Fruit fly (Drosophila melanogaster) whole organism, embryonic: ENCODE results near the gene CG15923.

ENCODE experiments used
- Awh ChIP-seq: fragments of 200-800 bp; sonication (Bioruptor generic); IDR thresholded peaks from 2 replicates; pipeline ENCODE4, ENCODE4 v1.3.6; 2022; ENCODE audit warnings: missing biosample characterization, missing genetic modification characterization
- BtbVII ChIP-seq: fragments of 200-800 bp; sonication (Bioruptor generic); optimal IDR thresholded peaks from 3 replicates; lab custom pipeline; 2017; ENCODE audit warnings: missing biosample characterization, mild to moderate bottlenecking, missing genetic modification characterization
- CG10321 ChIP-seq: fragments of 200-800 bp; sonication (Bioruptor generic); IDR thresholded peaks from 2 replicates; pipeline ENCODE4 v1.3.6; 2022; ENCODE audit warnings: missing biosample characterization, missing genetic modification characterization
- CG10462 ChIP-seq: fragments of 200-800 bp; sonication (Bioruptor generic); optimal IDR thresholded peaks from 2 replicates; lab custom pipeline; 2016; ENCODE audit warnings: missing biosample characterization, missing genetic modification characterization
- CG11093 ChIP-seq: fragments of 200-800 bp; sonication (Bioruptor generic); IDR thresholded peaks from 3 replicates; pipeline ENCODE4 v1.3.6; 2022; ENCODE audit warnings: missing biosample characterization, missing genetic modification characterization
- CG11456 ChIP-seq: fragments of 200-800 bp; sonication (Bioruptor generic); IDR thresholded peaks from 3 replicates; pipeline ENCODE4 v1.3.6; 2022; ENCODE audit warnings: missing biosample characterization, missing genetic modification characterization
- CG15269 ChIP-seq: fragments of 200-800 bp; sonication (Bioruptor generic); optimal IDR thresholded peaks from 2 replicates; lab custom pipeline; 2018; ENCODE audit warnings: missing biosample characterization, mild to moderate bottlenecking, missing genetic modification characterization, moderate library complexity
- CG15696 ChIP-seq: fragments of 200-800 bp; sonication (Bioruptor generic); optimal IDR thresholded peaks from 2 replicates; lab custom pipeline; 2019; ENCODE audit warnings: missing biosample characterization, mild to moderate bottlenecking, missing genetic modification characterization, moderate library complexity
- CG16815 ChIP-seq: fragments of 200-800 bp; sonication (Bioruptor generic); optimal IDR thresholded peaks from 3 replicates; lab custom pipeline; 2017; ENCODE audit warnings: missing biosample characterization, mild to moderate bottlenecking, missing genetic modification characterization
- CG17802 ChIP-seq: fragments of 200-800 bp; sonication (Bioruptor generic); optimal IDR thresholded peaks from 2 replicates; lab custom pipeline; 2018; ENCODE audit warnings: missing biosample characterization, mild to moderate bottlenecking, missing genetic modification characterization, moderate library complexity
- CG2712 ChIP-seq: fragments of 200-800 bp; optimal IDR thresholded peaks from 3 replicates; lab custom pipeline; 2019; ENCODE audit warnings: missing biosample characterization, mild to moderate bottlenecking, missing genetic modification characterization, moderate library complexity
- CG3065 ChIP-seq: fragments of 200-800 bp; sonication (Bioruptor generic); optimal IDR thresholded peaks from 2 replicates; lab custom pipeline; 2016; ENCODE audit warnings: missing biosample characterization, missing genetic modification characterization
- CG4328 ChIP-seq: fragments of 200-800 bp; sonication (Bioruptor generic); optimal IDR thresholded peaks from 3 replicates; lab custom pipeline; 2017; ENCODE audit warnings: missing biosample characterization, missing genetic modification reagents, missing genetic modification characterization
- CG4360 ChIP-seq: fragments of 200-800 bp; sonication (Bioruptor generic); IDR thresholded peaks from 2 replicates; pipeline ENCODE4 v1.3.6; 2022; ENCODE audit warnings: missing biosample characterization, missing genetic modification characterization
- CG4404 ChIP-seq: fragments of 200-800 bp; sonication (Bioruptor generic); IDR thresholded peaks from 2 replicates; pipeline ENCODE4 v1.3.6; 2022; ENCODE audit warnings: missing biosample characterization, missing genetic modification characterization
- CG4730 ChIP-seq: fragments of 200-800 bp; sonication (Bioruptor generic); IDR thresholded peaks from 2 replicates; pipeline ENCODE4 v1.3.6; 2022; ENCODE audit warnings: missing biosample characterization, missing genetic modification characterization
- CG4854 ChIP-seq: fragments of 200-800 bp; sonication (Bioruptor generic); optimal IDR thresholded peaks from 2 replicates; lab custom pipeline; 2016; ENCODE audit warnings: missing biosample characterization, missing genetic modification characterization, inconsistent platforms
- CG8290 ChIP-seq, 3 experiments: fragments of 200-800 bp; sonication (Bioruptor generic); optimal IDR thresholded peaks; 2 replicates each; lab custom pipeline; 2016 to 2019; ENCODE audit warnings: missing biosample characterization in 3 of 3, missing genetic modification characterization in 3 of 3, mild to moderate bottlenecking in 2 of 3, moderate library complexity in 1 of 3
- CG9609 ChIP-seq: fragments of 200-800 bp; sonication (Bioruptor generic); optimal IDR thresholded peaks from 3 replicates; lab custom pipeline; 2016; ENCODE audit warnings: missing biosample characterization, missing genetic modification characterization
- CG9727 ChIP-seq: fragments of 200-800 bp; sonication (Bioruptor generic); optimal IDR thresholded peaks from 3 replicates; lab custom pipeline; 2017; ENCODE audit warnings: missing biosample characterization, mild to moderate bottlenecking, missing genetic modification characterization
- CoRest ChIP-seq: fragments of 200-800 bp; sonication (Bioruptor generic); optimal IDR thresholded peaks from 3 replicates; lab custom pipeline; 2018; ENCODE audit warnings: missing biosample characterization, mild to moderate bottlenecking, missing genetic modification characterization, moderate library complexity
- H2.0 ChIP-seq: fragments of 200-800 bp; sonication (Bioruptor generic); IDR thresholded peaks from 2 replicates; pipeline ENCODE4 v1.3.6; 2022; ENCODE audit warnings: missing biosample characterization, missing genetic modification characterization
- Hmx ChIP-seq: fragments of 200-800 bp; sonication (Bioruptor generic); optimal IDR thresholded peaks from 2 replicates; lab custom pipeline; 2016; ENCODE audit warnings: missing biosample characterization, missing genetic modification characterization
- Hr78 ChIP-seq, 2 experiments: fragments of 200-800 bp in 1 of 2; fragments of >200 bp in 1 of 2; sonication (Bioruptor generic) in 1 of 2; optimal IDR thresholded peaks; 2 replicates each; lab custom pipeline; 2017 to 2019; ENCODE audit warnings: missing biosample characterization in 2 of 2, missing genetic modification characterization in 2 of 2, mild to moderate bottlenecking in 1 of 2, moderate library complexity in 1 of 2
- Mes4 ChIP-seq: fragments of 200-800 bp; sonication (Bioruptor generic); optimal IDR thresholded peaks from 2 replicates; lab custom pipeline; 2016; ENCODE audit warnings: missing biosample characterization, missing genetic modification characterization
- NfI ChIP-seq: fragments of 200-800 bp; sonication (Bioruptor generic); optimal IDR thresholded peaks from 3 replicates; lab custom pipeline; 2018; ENCODE audit warnings: missing biosample characterization, mild to moderate bottlenecking, missing genetic modification characterization, moderate library complexity
- Scr ChIP-seq: fragments of 200-800 bp; sonication (Bioruptor generic); IDR thresholded peaks from 2 replicates; pipeline ENCODE4 v1.3.6; 2022; ENCODE audit warnings: missing biosample characterization, missing genetic modification characterization; ENCODE audit not compliant: partially characterized antibody
- Six4 ChIP-seq: fragments of 200-800 bp; sonication (Bioruptor generic); optimal IDR thresholded peaks from 2 replicates; lab custom pipeline; 2016; ENCODE audit warnings: missing biosample characterization, missing genetic modification characterization
- Taf1 ChIP-seq: fragments of 200-800 bp; sonication (Bioruptor generic); IDR thresholded peaks from 2 replicates; pipeline ENCODE4 v1.3.6; 2022; ENCODE audit warnings: missing biosample characterization, missing genetic modification characterization
- YL-1 ChIP-seq: fragments of 200-800 bp; sonication (Bioruptor generic); optimal IDR thresholded peaks from 3 replicates; lab custom pipeline; 2017; ENCODE audit warnings: missing biosample characterization, mild to moderate bottlenecking, missing genetic modification characterization
- ac ChIP-seq: fragments of 200-800 bp; sonication (Bioruptor generic); optimal IDR thresholded peaks from 3 replicates; lab custom pipeline; 2017; ENCODE audit warnings: missing biosample characterization, mild to moderate bottlenecking, missing genetic modification characterization
- ara ChIP-seq: fragments of 200-800 bp; sonication (Bioruptor generic); IDR thresholded peaks from 2 replicates; pipeline ENCODE4 v1.3.6; 2022; ENCODE audit warnings: missing biosample characterization, missing genetic modification characterization
- exex ChIP-seq: fragments of 200-800 bp; sonication (Bioruptor generic); optimal IDR thresholded peaks from 4 replicates; lab custom pipeline; 2018; ENCODE audit warnings: missing biosample characterization, mild to moderate bottlenecking, missing genetic modification characterization, moderate library complexity
- fu2 ChIP-seq: fragments of 200-800 bp; sonication (Bioruptor generic); optimal IDR thresholded peaks from 2 replicates; lab custom pipeline; 2016; ENCODE audit warnings: missing biosample characterization, missing genetic modification characterization
- grau ChIP-seq: fragments of 200-800 bp; optimal IDR thresholded peaks from 3 replicates; lab custom pipeline; 2019; ENCODE audit warnings: missing biosample characterization, mild to moderate bottlenecking, missing genetic modification characterization, moderate library complexity
- h ChIP-seq: fragments of >200 bp; optimal IDR thresholded peaks from 2 replicates; lab custom pipeline; 2017
- hth ChIP-seq: fragments of >200 bp; optimal IDR thresholded peaks from 2 replicates; lab custom pipeline; 2017; ENCODE audit warnings: inconsistent platforms
- kah ChIP-seq: fragments of 200-800 bp; sonication (Bioruptor generic); optimal IDR thresholded peaks from 2 replicates; lab custom pipeline; 2018; ENCODE audit warnings: missing biosample characterization, mild to moderate bottlenecking, missing genetic modification characterization
- klu ChIP-seq: fragments of 200-800 bp; sonication (Bioruptor generic); IDR thresholded peaks from 2 replicates; pipeline ENCODE4 v1.3.6; 2022; ENCODE audit warnings: missing biosample characterization, missing genetic modification characterization
- knrl ChIP-seq: fragments of 200-800 bp; sonication (Bioruptor generic); IDR thresholded peaks from 3 replicates; pipeline ENCODE4 v1.3.6; 2022; ENCODE audit warnings: missing biosample characterization, missing genetic modification characterization; ENCODE audit not compliant: partially characterized antibody
- p53 ChIP-seq: fragments of 200-800 bp; sonication (Bioruptor generic); optimal IDR thresholded peaks from 2 replicates; lab custom pipeline; 2016; ENCODE audit warnings: missing biosample characterization, missing genetic modification characterization
- pfk ChIP-seq: fragments of 200-800 bp; sonication (Bioruptor generic); optimal IDR thresholded peaks from 2 replicates; lab custom pipeline; 2018; ENCODE audit warnings: missing biosample characterization, mild to moderate bottlenecking, missing genetic modification characterization, moderate library complexity
- pzg ChIP-seq: fragments of 200-800 bp; sonication (Bioruptor generic); optimal IDR thresholded peaks from 3 replicates; lab custom pipeline; 2018; ENCODE audit warnings: missing biosample characterization, mild to moderate bottlenecking, missing genetic modification characterization, moderate library complexity
- salm ChIP-seq: fragments of 200-800 bp; sonication (Bioruptor generic); optimal IDR thresholded peaks from 2 replicates; lab custom pipeline; 2018; ENCODE audit warnings: missing biosample characterization, mild to moderate bottlenecking, missing genetic modification characterization
- sc ChIP-seq, 3 experiments: fragments of >200 bp in 2 of 3; fragments of 200-800 bp in 1 of 3; sonication (Bioruptor generic) in 1 of 3; optimal IDR thresholded peaks; 2 replicates in 2 of 3; 3 replicates in 1 of 3; lab custom pipeline; 2017; ENCODE audit warnings: mild to moderate bottlenecking in 1 of 3, missing biosample characterization in 1 of 3, missing genetic modification characterization in 1 of 3, missing genetic modification reagents in 1 of 3
- shn ChIP-seq: fragments of 200-800 bp; sonication (Bioruptor generic); optimal IDR thresholded peaks from 3 replicates; lab custom pipeline; 2016; ENCODE audit warnings: missing biosample characterization, missing genetic modification characterization
- sima ChIP-seq: fragments of 200-800 bp; sonication (Bioruptor generic); optimal IDR thresholded peaks from 2 replicates; lab custom pipeline; 2016; ENCODE audit warnings: missing biosample characterization, missing genetic modification characterization
- stwl ChIP-seq: fragments of 200-800 bp; sonication (Bioruptor generic); optimal IDR thresholded peaks from 3 replicates; lab custom pipeline; 2018; ENCODE audit warnings: missing biosample characterization, mild to moderate bottlenecking, missing genetic modification characterization, moderate library complexity
- unc-4 ChIP-seq: fragments of 200-800 bp; sonication (Bioruptor generic); IDR thresholded peaks from 2 replicates; pipeline ENCODE4 v1.3.6; 2022; ENCODE audit warnings: missing biosample characterization, missing genetic modification characterization; ENCODE audit not compliant: partially characterized antibody
- wor ChIP-seq: fragments of 200-800 bp; sonication (Bioruptor generic); IDR thresholded peaks from 2 replicates; pipeline ENCODE4 v1.3.6; 2022; ENCODE audit warnings: missing biosample characterization, missing genetic modification characterization
- z ChIP-seq: fragments of 200-800 bp; sonication (Bioruptor generic); IDR thresholded peaks from 3 replicates; pipeline ENCODE4 v1.3.6; 2022; ENCODE audit warnings: missing biosample characterization, missing genetic modification characterization
- zen ChIP-seq: fragments of 200-800 bp; sonication (Bioruptor generic); optimal IDR thresholded peaks from 3 replicates; lab custom pipeline; 2018; ENCODE audit warnings: missing biosample characterization, mild to moderate bottlenecking, missing genetic modification characterization, moderate library complexity

CG15923 gene

DNA sequence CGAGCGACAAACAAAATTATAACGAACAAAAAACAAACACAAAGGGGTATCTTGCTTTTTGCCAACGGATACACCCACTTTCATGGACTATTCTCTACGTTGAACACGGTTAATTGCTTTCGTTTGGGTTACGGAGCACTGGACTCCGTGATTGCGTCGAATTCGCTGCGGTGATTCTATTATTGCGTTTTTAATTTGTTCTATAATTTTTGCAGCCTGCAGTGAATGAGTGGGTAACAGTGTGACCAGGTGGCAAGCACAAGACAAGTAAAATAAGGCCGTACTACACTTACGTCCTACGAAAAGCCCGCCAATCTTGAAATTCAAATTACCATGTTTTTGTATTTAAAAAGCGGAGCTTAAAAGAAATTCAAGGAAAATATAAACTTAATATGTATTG is 31.1 kb downstream of the CG15923 start, which contains the start of gene CG16953 (continued):
- no peak for TF ChIP-seq CG9727 (GFP tag; lab: Kevin White, UChicago)
- no peak for TF ChIP-seq CG4404 (GFP tag; lab: Robert Waterston, UW)
- TF ChIP-seq CG4854 (GFP tag; lab: Kevin White, UChicago), result no peak
- TF ChIP-seq pfk (GFP tag; lab: Kevin White, UChicago), result no peak
- TF ChIP-seq CG16815 (GFP tag; lab: Kevin White, UChicago), result no peak
- no peak for TF ChIP-seq CG9609 (GFP tag; lab: Kevin White, UChicago)
- TF ChIP-seq CG10462 (GFP tag; lab: Kevin White, UChicago), result no peak
- no peak for TF ChIP-seq H2.0 (GFP tag; lab: Robert Waterston, UW)
- no peak for TF ChIP-seq CG10321 (GFP tag; lab: Robert Waterston, UW)
- TF ChIP-seq CG11093 (GFP tag; lab: Robert Waterston, UW), result no peak
- no peak for TF ChIP-seq ara (GFP tag; lab: Robert Waterston, UW)
- no peak for TF ChIP-seq zen (tag; lab: Kevin White, UChicago)
- TF ChIP-seq salm, result no peak
- no peak for TF ChIP-seq Awh (GFP tag; lab: Robert Waterston, UW)
- no peak for TF ChIP-seq BtbVII (GFP tag; lab: Kevin White, UChicago)
- TF ChIP-seq CG3065 (GFP tag; lab: Kevin White, UChicago), result no peak
- no peak for TF ChIP-seq Hr78 (GFP tag; optimal IDR thresholded peaks at IDR 0.05; lab: Kevin White, UChicago)
- no peak for TF ChIP-seq kah (GFP tag; lab: Kevin White, UChicago)
- TF ChIP-seq unc-4, result 0 out of 2 replicates have a peak, but pooled peaks have one; percentile 19
- no peak for TF ChIP-seq Hmx (GFP tag; lab: Kevin White, UChicago)
- TF ChIP-seq sima (GFP tag; lab: Kevin White, UChicago), result no peak
- TF ChIP-seq hth, result no peak
- no peak for TF ChIP-seq klu (GFP tag; lab: Robert Waterston, UW)
- TF ChIP-seq CG17802 (tag; lab: Kevin White, UChicago), result no peak
- TF ChIP-seq grau (tag; lab: Kevin White, UChicago), result peak; percentile 2
- TF ChIP-seq CG15696, result no peak
- no peak for TF ChIP-seq CG4360 (GFP tag; lab: Robert Waterston, UW)
- TF ChIP-seq p53 (GFP tag; lab: Kevin White, UChicago), result no peak
- TF ChIP-seq CG11456 (GFP tag; lab: Robert Waterston, UW), result no peak
- TF ChIP-seq CG4730 (GFP tag; lab: Robert Waterston, UW), result no peak
- no peak for TF ChIP-seq CoRest (tag; lab: Kevin White, UChicago)
- TF ChIP-seq CG15269, result no peak
- no peak for TF ChIP-seq CG4328 (GFP tag; lab: Kevin White, UChicago)
- no peak for TF ChIP-seq NfI (GFP tag; lab: Kevin White, UChicago)
- no peak for TF ChIP-seq h
- no peak for TF ChIP-seq CG8290 (GFP tag; optimal IDR thresholded peaks at IDR 0.05; lab: Kevin White, UChicago)
- TF ChIP-seq CG8290 (tag; optimal IDR thresholded peaks at IDR 0.05; lab: Kevin White, UChicago), result no peak
- no peak for TF ChIP-seq exex
- TF ChIP-seq ac, result no peak
- peak; percentile 46 for TF ChIP-seq stwl
- TF ChIP-seq wor (GFP tag; lab: Robert Waterston, UW), result no peak
- no peak for TF ChIP-seq Mes4 (GFP tag; lab: Kevin White, UChicago)
- no peak for TF ChIP-seq CG2712 (tag; lab: Kevin White, UChicago)
- TF ChIP-seq Six4, result no peak
- peak; percentile 64 for TF ChIP-seq pzg (GFP tag; lab: Kevin White, UChicago)
- no peak for TF ChIP-seq knrl (GFP tag; lab: Robert Waterston, UW)
- no peak for TF ChIP-seq Scr (GFP tag; lab: Robert Waterston, UW)
- no peak for TF ChIP-seq fu2
- TF ChIP-seq YL-1 (GFP tag; lab: Kevin White, UChicago), result peak; percentile 54
- no peak for TF ChIP-seq Taf1
- TF ChIP-seq shn (GFP tag; lab: Kevin White, UChicago), result no peak
- TF ChIP-seq z (GFP tag; lab: Robert Waterston, UW), result no peak
- no peak for TF ChIP-seq sc (optimal IDR thresholded peaks at IDR 0.05; lab: Kevin White, UChicago)
- TF ChIP-seq sc (GFP tag; optimal IDR thresholded peaks at IDR 0.05; lab: Kevin White, UChicago), result no peak
